Worm (Caenorhabditis elegans): ENCODE data around the gene B0024.15.

DNA sequence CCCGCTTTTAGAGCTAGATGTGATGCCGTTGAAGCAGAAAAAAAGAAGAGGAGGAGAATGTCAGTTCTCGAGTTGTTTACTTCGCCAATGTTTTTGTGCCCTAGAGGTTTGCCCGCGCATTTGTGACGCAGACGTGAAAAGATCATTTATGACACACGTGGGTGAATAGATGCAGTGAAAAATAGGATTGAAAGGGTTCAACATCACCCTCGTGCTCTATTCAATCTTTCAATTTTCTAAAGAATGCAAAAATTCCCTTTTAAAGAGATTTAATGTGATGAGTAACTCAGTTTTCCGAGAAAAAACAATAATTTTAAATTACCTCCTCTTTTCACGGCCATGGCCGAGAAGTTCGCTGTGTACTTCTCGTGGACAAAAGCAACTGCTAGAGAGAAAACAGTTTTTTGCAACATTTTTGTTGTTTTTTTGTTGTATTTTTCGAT lies 43.4 kb upstream of the B0024.15 start:
- no peak for TF ChIP-seq ztf-23 (GFP tag; IDR thresholded peaks at IDR 0.05)
- no peak for TF ChIP-seq tab-1 (GFP tag; IDR thresholded peaks at IDR 0.05)
- TF ChIP-seq ref-1 (GFP tag; conservative IDR thresholded peaks at IDR 0.05): no peak
- no peak for TF ChIP-seq T22C8.4 (GFP tag; IDR thresholded peaks at IDR 0.05)
- no peak for TF ChIP-seq ztf-29 (GFP tag; IDR thresholded peaks at IDR 0.05)
- no peak for TF ChIP-seq med-1 (GFP tag; optimal IDR thresholded peaks at IDR 0.05; ENCODE audit: insufficient read depth)
